Fruit fly (Drosophila melanogaster) whole organism, prepupa: ENCODE data around the gene CG4462.

Source experiments
- Blimp-1 ChIP-seq: fragments of 200-800 bp; sonication (Bioruptor generic); optimal IDR thresholded peaks from 3 replicates; lab custom pipeline; 2017; ENCODE audit warnings: missing biosample characterization, missing genetic modification characterization, mild to moderate bottlenecking, moderate library complexity, missing genetic modification reagents
- CG10669 ChIP-seq: fragments of 200-800 bp; sonication (Bioruptor generic); optimal IDR thresholded peaks from 3 replicates; lab custom pipeline; 2018; ENCODE audit warnings: missing biosample characterization, mild to moderate bottlenecking, missing genetic modification characterization, moderate library complexity
- CG11294 ChIP-seq: fragments of 200-800 bp; sonication (Bioruptor generic); IDR thresholded peaks from 2 replicates; pipeline ENCODE4 v1.3.6; 2022; ENCODE audit warnings: missing biosample characterization, missing genetic modification characterization
- CG11902 ChIP-seq: fragments of 200-800 bp; sonication (Bioruptor generic); optimal IDR thresholded peaks from 3 replicates; lab custom pipeline; 2016; ENCODE audit warnings: missing biosample characterization, missing genetic modification characterization
- CG1621 ChIP-seq: fragments of 200-800 bp; sonication (Bioruptor generic); optimal IDR thresholded peaks from 3 replicates; lab custom pipeline; 2018; ENCODE audit warnings: missing biosample characterization, mild to moderate bottlenecking, missing genetic modification characterization
- CG16779 ChIP-seq: fragments of 200-800 bp; sonication (Bioruptor generic); optimal IDR thresholded peaks from 3 replicates; lab custom pipeline; 2017; ENCODE audit warnings: missing biosample characterization, mild to moderate bottlenecking, missing genetic modification characterization
- CG3032 ChIP-seq: fragments of 200-800 bp; optimal IDR thresholded peaks from 2 replicates; lab custom pipeline; 2019; ENCODE audit warnings: missing biosample characterization, mild to moderate bottlenecking, missing genetic modification characterization, moderate library complexity
- CG31627 ChIP-seq: fragments of 200-800 bp; sonication (Bioruptor generic); optimal IDR thresholded peaks from 3 replicates; lab custom pipeline; 2016; ENCODE audit warnings: missing biosample characterization, missing genetic modification characterization
- CG3919 ChIP-seq: fragments of 200-800 bp; sonication (Bioruptor generic); optimal IDR thresholded peaks from 3 replicates; lab custom pipeline; 2016; ENCODE audit warnings: missing biosample characterization, missing genetic modification characterization
- CG4318 ChIP-seq: fragments of 200-800 bp; sonication (Bioruptor generic); optimal IDR thresholded peaks from 3 replicates; lab custom pipeline; 2017; ENCODE audit warnings: missing biosample characterization, mild to moderate bottlenecking, missing genetic modification characterization
- CG6163 ChIP-seq: fragments of 200-800 bp; sonication (Bioruptor generic); IDR thresholded peaks from 3 replicates; pipeline ENCODE4 v1.3.6; 2022; ENCODE audit warnings: missing biosample characterization, missing genetic modification characterization
- CG6276 ChIP-seq: fragments of 200-800 bp; sonication (Bioruptor generic); optimal IDR thresholded peaks from 2 replicates; lab custom pipeline; 2017; ENCODE audit warnings: missing biosample characterization, mild to moderate bottlenecking, missing genetic modification characterization
- CG6808 ChIP-seq: fragments of 200-800 bp; sonication (Bioruptor generic); optimal IDR thresholded peaks from 3 replicates; lab custom pipeline; 2017; ENCODE audit warnings: missing biosample characterization, missing genetic modification characterization, mild to moderate bottlenecking, moderate library complexity, missing genetic modification reagents
- CG6854 ChIP-seq: fragments of 200-800 bp; sonication (Bioruptor generic); optimal IDR thresholded peaks from 2 replicates; lab custom pipeline; 2017; ENCODE audit warnings: missing biosample characterization, mild to moderate bottlenecking, missing genetic modification characterization
- CG7368 ChIP-seq: fragments of 200-800 bp; sonication (Bioruptor generic); optimal IDR thresholded peaks from 3 replicates; lab custom pipeline; 2016; ENCODE audit warnings: missing biosample characterization, missing genetic modification characterization
- CG8319 ChIP-seq: fragments of 200-800 bp; sonication (Bioruptor generic); optimal IDR thresholded peaks from 3 replicates; lab custom pipeline; 2016; ENCODE audit warnings: missing biosample characterization, missing genetic modification characterization
- CG8632 ChIP-seq: fragments of 200-800 bp; sonication (Bioruptor generic); optimal IDR thresholded peaks from 3 replicates; lab custom pipeline; 2016; ENCODE audit warnings: missing biosample characterization, missing genetic modification characterization
- Eip75B ChIP-seq: fragments of 200-800 bp; sonication (Bioruptor generic); optimal IDR thresholded peaks from 3 replicates; lab custom pipeline; 2016; ENCODE audit warnings: missing biosample characterization, missing genetic modification characterization
- Ets21C ChIP-seq: fragments of 200-800 bp; sonication (Bioruptor generic); optimal IDR thresholded peaks from 3 replicates; lab custom pipeline; 2016; ENCODE audit warnings: missing biosample characterization, missing genetic modification characterization
- Ets96B ChIP-seq: fragments of 200-800 bp; optimal IDR thresholded peaks from 2 replicates; lab custom pipeline; 2019; ENCODE audit warnings: missing biosample characterization, mild to moderate bottlenecking, missing genetic modification characterization, moderate library complexity
- Gug ChIP-seq: fragments of 200-800 bp; sonication (Bioruptor generic); IDR thresholded peaks from 2 replicates; pipeline ENCODE4 v1.3.6; 2022; ENCODE audit warnings: missing biosample characterization, missing genetic modification characterization
- Hr4 ChIP-seq: fragments of 200-800 bp; sonication (Bioruptor generic); optimal IDR thresholded peaks from 3 replicates; lab custom pipeline; 2016; ENCODE audit warnings: missing biosample characterization, missing genetic modification characterization
- Lpt ChIP-seq: fragments of 200-800 bp; sonication (Bioruptor generic); optimal IDR thresholded peaks from 3 replicates; lab custom pipeline; 2016; ENCODE audit warnings: missing biosample characterization, missing genetic modification characterization
- Sox102F ChIP-seq: fragments of 200-800 bp; sonication (Bioruptor generic); optimal IDR thresholded peaks from 2 replicates; lab custom pipeline; 2016; ENCODE audit warnings: missing biosample characterization, mild to moderate bottlenecking, missing genetic modification characterization
- Sox14 ChIP-seq: fragments of 200-800 bp; sonication (Bioruptor generic); optimal IDR thresholded peaks from 3 replicates; lab custom pipeline; 2016; ENCODE audit warnings: missing biosample characterization, missing genetic modification characterization
- Sox15 ChIP-seq: fragments of 200-800 bp; sonication (Bioruptor generic); optimal IDR thresholded peaks from 3 replicates; lab custom pipeline; 2016; ENCODE audit warnings: missing biosample characterization, missing genetic modification characterization
- acj6 ChIP-seq: fragments of 200-800 bp; sonication (Bioruptor generic); optimal IDR thresholded peaks from 3 replicates; lab custom pipeline; 2016; ENCODE audit warnings: missing biosample characterization, missing genetic modification characterization
- cyc ChIP-seq: fragments of 200-800 bp; sonication (Bioruptor generic); optimal IDR thresholded peaks from 3 replicates; lab custom pipeline; 2016; ENCODE audit warnings: missing biosample characterization, missing genetic modification characterization
- eg ChIP-seq: fragments of 200-800 bp; sonication (Bioruptor generic); IDR thresholded peaks from 3 replicates; pipeline ENCODE4 v1.3.6; 2022; ENCODE audit warnings: missing biosample characterization, missing genetic modification characterization
- esn ChIP-seq: fragments of 200-800 bp; sonication (Bioruptor generic); optimal IDR thresholded peaks from 2 replicates; lab custom pipeline; 2016; ENCODE audit warnings: missing biosample characterization, mild to moderate bottlenecking, missing genetic modification characterization, moderate library complexity
- fd85E ChIP-seq: fragments of 200-800 bp; sonication (Bioruptor generic); optimal IDR thresholded peaks from 3 replicates; lab custom pipeline; 2016; ENCODE audit warnings: missing biosample characterization, missing genetic modification characterization
- fkh ChIP-seq: fragments of 200-800 bp; sonication (Bioruptor generic); optimal IDR thresholded peaks from 3 replicates; lab custom pipeline; 2017; ENCODE audit warnings: missing biosample characterization, mild to moderate bottlenecking, missing genetic modification characterization, moderate library complexity
- lz ChIP-seq: fragments of 200-800 bp; sonication (Bioruptor generic); optimal IDR thresholded peaks from 3 replicates; lab custom pipeline; 2016; ENCODE audit warnings: missing biosample characterization, missing genetic modification characterization
- net ChIP-seq: fragments of 200-800 bp; sonication (Bioruptor generic); optimal IDR thresholded peaks from 3 replicates; lab custom pipeline; 2016; ENCODE audit warnings: missing biosample characterization, missing genetic modification characterization
- pdm3 ChIP-seq: fragments of 200-800 bp; sonication (Bioruptor generic); optimal IDR thresholded peaks from 3 replicates; lab custom pipeline; 2016; ENCODE audit warnings: missing biosample characterization, missing genetic modification characterization
- salr ChIP-seq, 2 experiments: fragments of 200-800 bp; sonication (Bioruptor generic); optimal IDR thresholded peaks; 3 replicates each; lab custom pipeline; 2016 to 2018; ENCODE audit warnings: missing biosample characterization in 2 of 2, missing genetic modification characterization in 2 of 2, mild to moderate bottlenecking in 1 of 2
- svp ChIP-seq: fragments of 200-800 bp; sonication (Bioruptor generic); peaks from one replicate; lab custom pipeline; 2016; ENCODE audit warnings: missing biosample characterization, missing genetic modification characterization
- topi ChIP-seq: fragments of 200-800 bp; sonication (Bioruptor generic); optimal IDR thresholded peaks from 3 replicates; lab custom pipeline; 2016; ENCODE audit warnings: missing biosample characterization, missing genetic modification characterization
- vri ChIP-seq: fragments of 200-800 bp; sonication (Bioruptor generic); optimal IDR thresholded peaks from 3 replicates; lab custom pipeline; 2016; ENCODE audit warnings: missing biosample characterization, mild to moderate bottlenecking, missing genetic modification characterization

The CG4462 gene

dm6 chr3R:19935777-19936125 lies 10.6 kb upstream of the CG4462 start:
- TF ChIP-seq fkh (no peak), CG7368 (no peak)

dm6 chr3R:19934840-19935776 lies 9.9 kb upstream of the CG4462 start, which contains the start of gene mira:
TSS of gene mira (minus strand) at chr3R:19935120.
- TF ChIP-seq CG8632 (GFP tag; lab: Kevin White, UChicago) (no peak), salr (GFP tag; optimal IDR thresholded peaks at IDR 0.05; lab: Kevin White, UChicago) (no peak), Ets96B (tag; lab: Kevin White, UChicago) (no peak), Sox15 (GFP tag; lab: Kevin White, UChicago) (no peak), vri (no peak), CG16779 (tag; lab: Kevin White, UChicago) (no peak), eg (GFP tag; lab: Robert Waterston, UW) (no peak), CG6163 (no peak), net (GFP tag; lab: Kevin White, UChicago) (no peak), CG3919 (GFP tag; lab: Kevin White, UChicago) (no peak)

- TF ChIP-seq CG6276 (GFP tag; lab: Kevin White, UChicago): no peak
These were observed 7.0 kb upstream of the CG4462 start for dm6 chr3R:19932169-19932568.

- TF ChIP-seq Sox14 (no peak), CG11294 (GFP tag; lab: Robert Waterston, UW) (no peak), topi (GFP tag; lab: Kevin White, UChicago) (no peak), vri (no peak), cyc (no peak), CG6808 (GFP tag; lab: Kevin White, UChicago) (no peak)
These were observed 5.9 kb upstream of the CG4462 start for dm6 chr3R:19930913-19931706.

dm6 chr3R:19928544-19928943 lies 3.4 kb upstream of the CG4462 start, which contains the start of gene CG4459:
TSS of gene CG4459 (minus strand) at chr3R:19928644.
- no peak for TF ChIP-seq Eip75B (GFP tag; lab: Kevin White, UChicago)
- no peak for TF ChIP-seq CG11294 (GFP tag; lab: Robert Waterston, UW)
- TF ChIP-seq, all 60 proteins: peak for 0

dm6 chr3R:19924331-19924730 lies 840 bp downstream of the CG4462 start:
- TF ChIP-seq CG10669 (GFP tag; lab: Kevin White, UChicago) (no peak), Sox14 (no peak), cyc (no peak), CG4318 (GFP tag; lab: Kevin White, UChicago) (no peak), fd85E (GFP tag; lab: Kevin White, UChicago) (no peak), Gug (GFP tag; lab: Robert Waterston, UW) (no peak), CG3032 (tag; lab: Kevin White, UChicago) (no peak), esn (GFP tag; lab: Kevin White, UChicago) (no peak), CG6808 (GFP tag; lab: Kevin White, UChicago) (no peak), CG8319 (GFP tag; lab: Kevin White, UChicago) (no peak), Lpt (no peak), CG11902 (no peak), topi (GFP tag; lab: Kevin White, UChicago) (no peak), svp (GFP tag; lab: Kevin White, UChicago) (no peak), lz (GFP tag; lab: Kevin White, UChicago) (no peak), Eip75B (GFP tag; lab: Kevin White, UChicago) (peak; percentile 50), CG8632 (GFP tag; lab: Kevin White, UChicago) (peak; percentile 52), Blimp-1 (GFP tag; lab: Kevin White, UChicago) (no peak), pdm3 (GFP tag; lab: Kevin White, UChicago) (peak; percentile 36), acj6 (GFP tag; lab: Kevin White, UChicago) (no peak), CG6163 (no peak; the same call in 1 of the 3 replicates), CG31627 (GFP tag; lab: Kevin White, UChicago) (no peak), Hr4 (GFP tag; lab: Kevin White, UChicago) (no peak), CG6854 (GFP tag; lab: Kevin White, UChicago) (no peak), CG1621 (tag; lab: Kevin White, UChicago) (no peak), Sox102F (GFP tag; lab: Kevin White, UChicago) (no peak), Ets21C (GFP tag; lab: Kevin White, UChicago) (no peak)
